Fruit fly (Drosophila melanogaster): ENCODE measurements around the gene Ctps.

Ctps gene

dm6 chr3L:15136659-15137572, 39.2 kb downstream of the Ctps start, which contains the start of gene CG12316:
CG12316 (minus strand) TSS chr3L:15136934.
- no peak for TF ChIP-seq CTCF (optimal IDR thresholded peaks at IDR 0.05)
- no peak for TF ChIP-seq CG8478 (optimal IDR thresholded peaks at IDR 0.05)

- TF ChIP-seq CTCF (optimal IDR thresholded peaks at IDR 0.05) (no peak), CG8478 (optimal IDR thresholded peaks at IDR 0.05) (no peak)
Observed at dm6 chr3L:15137790-15138189, 40.1 kb downstream of the Ctps start.

- TF ChIP-seq CG8478 (optimal IDR thresholded peaks at IDR 0.05) (no peak), CTCF (optimal IDR thresholded peaks at IDR 0.05) (no peak)
Observed at dm6 chr3L:15140268-15140957, 42.7 kb downstream of the Ctps start.

dm6 chr3L:15141118-15142003, 43.6 kb downstream of the Ctps start:
- TF ChIP-seq CG8478 (optimal IDR thresholded peaks at IDR 0.05): no peak
- TF ChIP-seq CTCF (optimal IDR thresholded peaks at IDR 0.05): no peak

- no peak for TF ChIP-seq CG8478 (optimal IDR thresholded peaks at IDR 0.05)
- peak; percentile 87 to 94 for TF ChIP-seq CTCF (optimal IDR thresholded peaks at IDR 0.05)
Observed at dm6 chr3L:15142004-15142890, 44.5 kb downstream of the Ctps start, which contains the start of gene Pdi. Pdi (minus strand) TSS chr3L:15142840.

- TF ChIP-seq CG8478 (optimal IDR thresholded peaks at IDR 0.05) (no peak), CTCF (optimal IDR thresholded peaks at IDR 0.05) (no peak)
Observed at dm6 chr3L:15143108-15143507, 45.4 kb downstream of the Ctps start.

dm6 chr3L:15143638-15144600, 46.2 kb downstream of the Ctps start, which contains the start of the genes CG32147 and Pex3:
CG32147 (minus strand) TSS chr3L:15144059.
Pex3 (plus strand) TSS chr3L:15144355.
- TF ChIP-seq CG8478 (optimal IDR thresholded peaks at IDR 0.05): no peak
- TF ChIP-seq CTCF (optimal IDR thresholded peaks at IDR 0.05): peak in 1 of 2 experiments; percentile 20

- TF ChIP-seq CTCF (optimal IDR thresholded peaks at IDR 0.05) (no peak), CG8478 (optimal IDR thresholded peaks at IDR 0.05) (no peak)
Observed at dm6 chr3L:15146643-15147187, 49.0 kb downstream of the Ctps start, which contains the start of gene FucTA. FucTA (plus strand) TSS chr3L:15147137.

DNA sequence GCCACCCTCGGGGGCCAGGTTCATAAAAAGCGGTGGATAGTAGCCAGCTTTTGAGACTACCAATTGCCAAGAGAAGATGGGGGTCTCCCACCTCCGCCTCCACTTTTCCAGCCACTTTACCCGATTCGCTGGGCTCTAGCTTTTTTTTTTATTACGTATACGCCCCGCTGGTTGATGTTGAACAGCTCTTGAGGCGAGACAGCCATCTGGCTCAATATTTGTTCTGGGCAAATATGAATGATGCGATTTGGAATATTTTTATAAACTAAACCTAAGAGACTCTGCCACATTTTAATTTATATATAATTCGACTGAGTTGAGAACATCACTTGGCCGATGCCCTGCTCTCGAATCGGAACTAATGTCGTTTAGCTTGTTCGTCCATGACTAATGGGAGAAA, 52.3 kb downstream of the Ctps start:
- no peak for TF ChIP-seq CG8478 (optimal IDR thresholded peaks at IDR 0.05)
- no peak for TF ChIP-seq CTCF (optimal IDR thresholded peaks at IDR 0.05)

DNA sequence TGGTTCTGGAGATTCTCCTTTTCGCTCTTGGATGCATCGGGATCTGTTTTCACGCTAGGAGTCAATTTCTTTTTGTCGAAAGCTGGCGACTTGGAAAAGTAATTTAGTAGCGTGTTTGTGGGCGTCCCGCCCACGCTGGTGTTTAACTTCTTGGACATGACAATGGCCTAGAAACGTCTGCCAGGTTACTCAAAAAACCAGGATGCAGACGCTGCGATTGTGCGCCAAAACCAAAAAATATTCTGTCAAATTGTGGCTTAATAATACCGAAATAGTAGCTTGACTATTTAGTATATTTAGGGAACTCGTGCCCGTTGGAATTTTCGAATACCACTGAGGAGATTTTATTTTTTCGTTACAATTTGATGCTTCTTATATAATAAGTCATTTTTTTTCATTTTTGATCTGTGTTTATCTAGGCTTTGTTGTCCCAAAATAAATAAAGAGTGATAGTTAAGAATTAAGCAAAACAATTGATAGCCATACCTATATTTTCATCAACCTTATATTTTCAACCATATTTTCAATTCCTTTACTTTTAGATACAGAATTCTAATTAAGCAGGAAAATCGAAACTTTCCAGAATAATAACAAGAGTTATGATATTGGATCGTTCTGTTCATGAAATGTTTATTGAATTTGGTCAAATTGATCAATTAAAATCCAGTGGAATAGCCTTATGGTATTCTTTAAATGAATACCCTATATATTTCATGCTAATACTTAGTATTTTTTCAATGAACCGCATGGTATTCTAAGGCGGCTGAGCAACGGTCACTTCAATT, 60.8 kb downstream of the Ctps start, which contains the start of the genes Msh6 and Prp31:
Gene Msh6, minus strand, starts transcription at position 233 of the 785 bp plus-strand sequence.
Gene Prp31, plus strand, starts transcription at position 771 of the 785 bp plus-strand sequence.
- TF ChIP-seq CTCF (optimal IDR thresholded peaks at IDR 0.05): no peak
- TF ChIP-seq CG8478 (optimal IDR thresholded peaks at IDR 0.05): no peak

dm6 chr3L:15161549-15161948, 63.8 kb downstream of the Ctps start, which contains the start of gene CG6878:
CG6878 (plus strand) TSS chr3L:15161817.
- peak; percentile 75 to 91 for TF ChIP-seq CTCF (optimal IDR thresholded peaks at IDR 0.05)
- TF ChIP-seq CG8478 (optimal IDR thresholded peaks at IDR 0.05): no peak
